In the genomic region with DNA sequence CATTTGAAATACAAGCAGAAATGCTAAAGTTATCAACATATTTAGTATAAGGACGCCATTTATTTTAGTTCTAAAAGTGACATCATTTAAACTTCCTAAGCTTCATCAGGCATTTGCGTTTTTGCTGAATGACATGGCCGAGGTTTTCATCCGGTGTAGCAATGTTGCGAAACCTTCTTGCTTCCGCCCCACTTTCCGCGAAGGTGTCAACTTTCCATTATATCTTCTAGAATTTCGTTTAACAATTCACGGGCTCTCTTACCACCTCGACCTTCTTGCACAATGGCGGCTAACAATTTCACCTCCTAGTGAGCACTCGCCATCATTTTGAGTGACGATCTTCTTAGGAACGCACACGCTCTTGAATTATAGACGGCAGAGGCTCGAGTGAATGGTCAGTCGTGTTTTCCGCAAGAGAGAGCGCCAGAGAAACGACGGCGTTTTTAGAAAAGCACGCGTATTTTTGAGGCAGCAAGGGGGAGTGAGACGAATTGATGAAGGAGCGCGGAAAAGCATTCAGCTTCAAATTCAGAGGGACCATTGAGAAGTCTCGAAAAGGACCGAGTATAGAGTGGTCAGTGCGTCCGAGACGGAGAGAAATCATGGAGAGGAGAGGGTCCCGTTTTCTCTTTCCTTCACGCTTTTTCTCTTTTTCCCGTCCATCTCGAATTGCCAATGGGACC, we compare ENCODE assay signal across 4 worm cellular contexts.
A peak's percentile ranks its signal among the peaks of the same experiment; 100 is the strongest.
TF ChIP-seq lines count a peak whose summit lies in the region.

No protein-coding gene starts in this region.

TF ChIP-seq in whole organism, L1 larva, 84 proteins besides CTCF, POLR2A, EP300 and RAD21 (continued from another document and continues in another):
- no peak for TF ChIP-seq lir-3 (tag; optimal IDR thresholded peaks at IDR 0.05; lab: Kevin White, UChicago; ENCODE audit: poor library complexity)
- no peak for TF ChIP-seq C34B4.2 (tag; optimal IDR thresholded peaks at IDR 0.05; lab: Kevin White, UChicago)
- no peak for TF ChIP-seq mep-1 (tag; optimal IDR thresholded peaks at IDR 0.05; lab: Kevin White, UChicago)
- TF ChIP-seq Y116A8C.19 (tag; optimal IDR thresholded peaks at IDR 0.05; lab: Kevin White, UChicago; ENCODE audit: borderline replicate concordance): no peak
- TF ChIP-seq lin-39 (tag; optimal IDR thresholded peaks at IDR 0.05; lab: Kevin White, UChicago): no peak
- no peak for TF ChIP-seq aha-1 (tag; optimal IDR thresholded peaks at IDR 0.05; lab: Kevin White, UChicago)
- TF ChIP-seq rnt-1 (tag; optimal IDR thresholded peaks at IDR 0.05; lab: Kevin White, UChicago): no peak
- no peak for TF ChIP-seq dpl-1 (GFP tag; optimal IDR thresholded peaks at IDR 0.05; lab: Kevin White, UChicago)
- TF ChIP-seq efl-1 (optimal IDR thresholded peaks at IDR 0.05; lab: Kevin White, UChicago): no peak
- TF ChIP-seq efl-1 (GFP tag; optimal IDR thresholded peaks at IDR 0.05 in 1 of 2; lab: Kevin White, UChicago): no peak
- no peak for TF ChIP-seq aly-2 (tag; optimal IDR thresholded peaks at IDR 0.05; lab: Kevin White, UChicago)
- peak; percentile 20 for TF ChIP-seq fkh-8 (tag; optimal IDR thresholded peaks at IDR 0.05; lab: Kevin White, UChicago)
- TF ChIP-seq jun-1 (tag; optimal IDR thresholded peaks at IDR 0.05; lab: Kevin White, UChicago): no peak
- no peak for TF ChIP-seq nhr-84 (tag; optimal IDR thresholded peaks at IDR 0.05; lab: Kevin White, UChicago)
- no peak for TF ChIP-seq mdl-1 (tag; optimal IDR thresholded peaks at IDR 0.05; lab: Kevin White, UChicago)
- TF ChIP-seq nhr-85 (tag; lab: Kevin White, UChicago): no peak
- TF ChIP-seq nhr-76 (tag; optimal IDR thresholded peaks at IDR 0.05; lab: Kevin White, UChicago): no peak
- TF ChIP-seq unc-86 (tag; optimal IDR thresholded peaks at IDR 0.05; lab: Kevin White, UChicago): peak; percentile 36
- peak in 1 of 3 experiments; percentile 25 for TF ChIP-seq ceh-82 (tag; optimal IDR thresholded peaks at IDR 0.05; lab: Kevin White, UChicago)
- TF ChIP-seq lin-15B (tag; optimal IDR thresholded peaks at IDR 0.05; lab: Kevin White, UChicago): no peak
- TF ChIP-seq pax-3 (tag; optimal IDR thresholded peaks at IDR 0.05; lab: Kevin White, UChicago): no peak
- TF ChIP-seq unc-98 (GFP tag; IDR thresholded peaks at IDR 0.05; lab: Robert Waterston, UW): no peak
- TF ChIP-seq sptf-1 (tag; optimal IDR thresholded peaks at IDR 0.05; lab: Kevin White, UChicago): no peak
- TF ChIP-seq egl-13 (tag; optimal IDR thresholded peaks at IDR 0.05; lab: Kevin White, UChicago): peak; percentile 25
- TF ChIP-seq lin-14 (GFP tag; optimal IDR thresholded peaks at IDR 0.05; lab: Kevin White, UChicago): peak; percentile 74
- no peak for TF ChIP-seq nhr-11 (tag; optimal IDR thresholded peaks at IDR 0.05; lab: Kevin White, UChicago)
- no peak for TF ChIP-seq ceh-88 (GFP tag; IDR thresholded peaks at IDR 0.05; lab: Robert Waterston, UW)
- TF ChIP-seq F16B12.6 (tag; optimal IDR thresholded peaks at IDR 0.05; lab: Kevin White, UChicago): no peak
- no peak for TF ChIP-seq ceh-63 (GFP tag; optimal IDR thresholded peaks at IDR 0.05; lab: Kevin White, UChicago)
- TF ChIP-seq nhr-47 (tag; optimal IDR thresholded peaks at IDR 0.05; lab: Kevin White, UChicago): peak; percentile 21
- no peak for TF ChIP-seq mef-2 (tag; optimal IDR thresholded peaks at IDR 0.05; lab: Kevin White, UChicago)
- no peak for TF ChIP-seq fkh-4 (tag; optimal IDR thresholded peaks at IDR 0.05; lab: Kevin White, UChicago; ENCODE audit: borderline replicate concordance)

TF ChIP-seq in whole organism, L2 larva, 48 proteins besides CTCF, POLR2A, EP300 and RAD21 (continued from another document):
- TF ChIP-seq crh-2 (tag; optimal IDR thresholded peaks at IDR 0.05; lab: Kevin White, UChicago) (no peak), blmp-1 (tag; optimal IDR thresholded peaks at IDR 0.05; lab: Kevin White, UChicago; ENCODE audit: insufficient read depth) (no peak), zag-1 (tag; optimal IDR thresholded peaks at IDR 0.05; lab: Kevin White, UChicago) (peak; percentile 57), sma-9 (GFP tag; optimal IDR thresholded peaks at IDR 0.05; lab: Kevin White, UChicago) (peak; percentile 34), sma-9 (tag; optimal IDR thresholded peaks at IDR 0.05; lab: Kevin White, UChicago) (no peak), Y55F3AM.14 (GFP tag; optimal IDR thresholded peaks at IDR 0.05; lab: Kevin White, UChicago) (no peak), nhr-77 (tag; optimal IDR thresholded peaks at IDR 0.05; lab: Kevin White, UChicago) (no peak), unc-39 (tag; optimal IDR thresholded peaks at IDR 0.05; lab: Kevin White, UChicago) (no peak), mdl-1 (tag; optimal IDR thresholded peaks at IDR 0.05; lab: Kevin White, UChicago) (peak; percentile 38 to 52), fos-1 (tag; optimal IDR thresholded peaks at IDR 0.05; lab: Kevin White, UChicago) (no peak), lin-11 (tag; optimal IDR thresholded peaks at IDR 0.05; lab: Kevin White, UChicago) (peak; percentile 11), alr-1 (tag; optimal IDR thresholded peaks at IDR 0.05; lab: Kevin White, UChicago) (no peak), snpc-4 (tag; optimal IDR thresholded peaks at IDR 0.05; lab: Kevin White, UChicago) (no peak), R02D3.7 (tag; optimal IDR thresholded peaks at IDR 0.05; lab: Kevin White, UChicago) (no peak), aly-2 (tag; optimal IDR thresholded peaks at IDR 0.05; lab: Kevin White, UChicago) (no peak), ama-1 (optimal IDR thresholded peaks at IDR 0.05; lab: Kevin White, UChicago) (no peak)
TF ChIP-seq in whole organism, L2 larva: peak in this region for 7.

TF ChIP-seq in whole organism, L4 larva, 104 proteins besides CTCF, POLR2A, EP300 and RAD21 (continued from another document):
- TF ChIP-seq hlh-30 (tag; optimal IDR thresholded peaks at IDR 0.05; lab: Kevin White, UChicago; ENCODE audit: insufficient read depth): peak; percentile 37
- TF ChIP-seq nhr-77 (tag; optimal IDR thresholded peaks at IDR 0.05; lab: Kevin White, UChicago): no peak
- peak in 1 of 2 experiments; percentile 51 for TF ChIP-seq hif-1 (tag; optimal IDR thresholded peaks at IDR 0.05; lab: Kevin White, UChicago)

TF ChIP-seq in whole organism, late embryonic, 69 proteins besides CTCF, POLR2A, EP300 and RAD21 (continued from another document):
- TF ChIP-seq ceh-48 (tag; optimal IDR thresholded peaks at IDR 0.05; lab: Kevin White, UChicago): no peak
- TF ChIP-seq lin-11 (tag; optimal IDR thresholded peaks at IDR 0.05; lab: Kevin White, UChicago): no peak
- peak; percentile 64 for TF ChIP-seq ceh-31 (tag; optimal IDR thresholded peaks at IDR 0.05; lab: Kevin White, UChicago)
- no peak for TF ChIP-seq nfya-1 (tag; optimal IDR thresholded peaks at IDR 0.05; lab: Kevin White, UChicago)
- no peak for TF ChIP-seq ceh-6 (GFP tag; optimal IDR thresholded peaks at IDR 0.05; lab: Kevin White, UChicago)
- TF ChIP-seq pat-9 (tag; optimal IDR thresholded peaks at IDR 0.05; lab: Kevin White, UChicago): no peak
- no peak for TF ChIP-seq elt-4 (tag; optimal IDR thresholded peaks at IDR 0.05; lab: Kevin White, UChicago)
- TF ChIP-seq elt-2 (tag; optimal IDR thresholded peaks at IDR 0.05; lab: Kevin White, UChicago): no peak
- TF ChIP-seq gmeb-2 (tag; optimal IDR thresholded peaks at IDR 0.05; lab: Kevin White, UChicago): no peak
- TF ChIP-seq sox-4 (tag; optimal IDR thresholded peaks at IDR 0.05; lab: Kevin White, UChicago): no peak
- TF ChIP-seq ama-1 (optimal IDR thresholded peaks at IDR 0.05; lab: Kevin White, UChicago): no peak
- TF ChIP-seq ceh-34 (tag; optimal IDR thresholded peaks at IDR 0.05; lab: Kevin White, UChicago): peak; percentile 87
